Worm (Caenorhabditis elegans): Measurements from ENCODE around the gene pat-2.

DNA sequence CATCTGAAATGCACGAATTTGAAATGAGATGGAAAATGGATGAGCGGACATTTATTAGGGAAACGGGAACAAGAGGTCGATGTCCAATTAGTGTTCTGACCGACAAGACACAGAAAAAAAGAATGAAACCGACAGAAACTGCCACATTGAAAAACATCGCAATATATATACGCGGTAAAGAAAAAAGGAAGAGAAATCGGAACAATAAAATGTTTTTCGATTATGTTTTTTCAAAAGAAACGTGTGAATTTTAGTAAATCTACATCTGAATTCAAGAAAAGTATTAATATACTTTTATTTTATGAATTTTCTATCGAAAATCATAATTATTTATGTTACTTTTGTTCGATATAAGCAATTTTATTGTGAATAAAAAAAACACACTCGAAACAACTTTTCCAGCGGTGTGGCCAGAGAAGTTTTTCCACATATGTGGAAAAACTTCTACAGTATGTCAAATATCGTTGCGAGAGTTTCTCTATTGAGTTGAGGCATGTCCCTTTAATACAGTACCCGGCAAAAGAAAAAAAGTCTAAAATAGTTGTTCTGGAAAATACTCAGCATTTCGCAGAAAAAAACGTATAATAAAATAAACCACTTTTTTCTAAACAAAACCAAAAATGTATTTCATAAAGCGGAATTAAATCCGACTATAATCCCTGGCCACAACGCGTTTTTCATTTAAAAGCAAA is 12.5 kb downstream of the pat-2 start, which contains the start of gene F44E2.10:
- TF ChIP-seq unc-62 (GFP tag; optimal IDR thresholded peaks at IDR 0.05) (no peak), hlh-12 (tag; optimal IDR thresholded peaks at IDR 0.05) (no peak), B0336.3 (GFP tag; IDR thresholded peaks at IDR 0.05) (no peak)
